Fruit fly (Drosophila melanogaster) Kc167 (cell line): Measurements from ENCODE around the gene CG43373.

Experiments used
- Myc ChIP-seq: fragments of >200 bp; optimal IDR thresholded peaks from 2 replicates; lab custom pipeline; 2017; ENCODE audit warnings: missing external identifiers
- Sin3A ChIP-seq: fragments of >200 bp; optimal IDR thresholded peaks from 2 replicates; lab custom pipeline; 2018; ENCODE audit warnings: missing external identifiers
- h ChIP-seq: fragments of >200 bp; optimal IDR thresholded peaks from 3 replicates; lab custom pipeline; 2018; ENCODE audit warnings: missing external identifiers
- insv ChIP-seq: fragments of >200 bp; optimal IDR thresholded peaks from 3 replicates; lab custom pipeline; 2018; ENCODE audit warnings: missing external identifiers
- psq ChIP-seq: fragments of >200 bp; optimal IDR thresholded peaks from 2 replicates; lab custom pipeline; 2017; ENCODE audit warnings: missing external identifiers
- ttk ChIP-seq: sonication (Bioruptor generic); optimal IDR thresholded peaks from 2 replicates; lab custom pipeline; 2017; ENCODE audit warnings: missing external identifiers

Gene CG43373

DNA sequence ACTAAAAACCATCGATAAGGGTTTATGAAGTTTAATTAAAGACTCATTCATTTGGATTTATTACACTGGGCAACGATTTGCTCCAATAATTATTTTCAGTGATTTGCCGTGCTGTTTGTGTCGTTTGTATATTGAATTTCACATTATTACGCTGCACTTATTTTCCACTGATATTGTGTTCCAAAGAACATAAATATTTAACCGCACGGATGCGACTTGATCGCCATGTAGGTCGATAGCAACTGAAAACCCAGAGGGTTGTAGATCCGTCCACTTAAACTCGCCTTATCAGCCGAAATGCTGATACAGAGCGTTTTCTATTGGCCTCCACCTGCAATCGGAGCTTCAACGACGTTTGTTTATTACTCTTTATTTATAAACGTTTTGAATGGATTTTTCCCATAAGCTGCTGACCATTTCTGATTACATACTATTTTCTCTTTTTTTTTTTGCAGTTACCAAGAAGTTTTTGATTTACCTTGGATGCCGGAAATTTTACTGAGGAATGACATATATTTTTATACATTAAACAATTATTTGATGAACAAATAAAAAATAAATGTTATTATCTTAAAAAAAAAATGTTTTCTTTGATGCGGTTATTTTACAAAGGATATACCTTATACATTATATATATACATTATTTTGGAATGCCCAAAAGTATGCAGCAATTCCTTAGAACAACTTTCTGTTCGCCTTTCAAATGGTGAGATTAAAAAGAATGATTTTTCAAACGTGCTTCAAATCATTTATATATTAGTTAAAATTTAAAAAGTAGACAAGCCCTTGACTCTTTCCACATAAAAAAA lies 47.0 kb downstream of the CG43373 start, which contains the start of gene CG42514:
CG42514 (minus strand) TSS at position 248 of the 809 bp plus-strand sequence.
- no peak for TF ChIP-seq Sin3A (lab: Kevin White, UChicago)
- TF ChIP-seq h: no peak
- no peak for TF ChIP-seq ttk
- TF ChIP-seq psq (lab: Kevin White, UChicago): no peak
- TF ChIP-seq insv (lab: Kevin White, UChicago): no peak
- TF ChIP-seq Myc (lab: Kevin White, UChicago): no peak

DNA sequence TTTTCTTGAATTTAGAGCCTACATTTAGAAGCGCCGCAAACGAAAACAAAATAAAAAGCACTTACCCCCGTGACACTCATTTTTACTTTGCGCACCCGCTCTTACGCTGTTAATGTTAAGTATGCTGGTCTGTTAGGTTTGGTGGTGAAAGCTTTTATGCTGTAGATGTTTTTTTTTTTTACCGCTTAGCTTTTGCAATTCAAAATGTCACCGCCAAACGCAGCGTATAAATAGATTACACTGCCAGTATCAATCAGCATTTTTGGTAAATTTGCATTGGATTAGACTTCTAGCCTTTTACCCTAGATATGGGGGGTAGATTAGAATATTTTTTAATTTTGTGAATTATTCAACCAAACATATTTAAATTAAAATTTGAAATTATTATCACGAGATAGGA lies 47.9 kb downstream of the CG43373 start:
- TF ChIP-seq Sin3A (lab: Kevin White, UChicago): no peak
- no peak for TF ChIP-seq psq (lab: Kevin White, UChicago)
- no peak for TF ChIP-seq insv (lab: Kevin White, UChicago)
- no peak for TF ChIP-seq ttk
- no peak for TF ChIP-seq Myc (lab: Kevin White, UChicago)
- TF ChIP-seq h: no peak

DNA sequence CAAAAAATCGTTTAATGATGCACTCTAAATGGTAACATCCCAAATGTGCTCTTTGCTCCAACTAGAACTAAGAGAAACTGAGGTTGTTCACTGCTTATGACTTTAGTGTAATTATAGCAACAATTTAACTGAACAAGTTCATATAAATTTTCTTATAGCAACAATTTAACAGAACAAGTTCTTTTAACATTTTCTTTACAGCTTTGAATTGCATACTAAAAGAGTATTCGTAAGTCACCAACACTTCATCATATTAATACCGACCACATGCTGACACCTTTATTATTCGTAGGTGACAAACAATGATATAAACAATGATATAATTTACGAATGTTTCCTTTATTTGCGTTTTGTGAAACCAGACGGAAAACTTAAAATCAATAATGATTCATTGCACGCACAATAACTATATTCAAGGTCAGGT lies 48.5 kb downstream of the CG43373 start:
- no peak for TF ChIP-seq h
- no peak for TF ChIP-seq Myc (lab: Kevin White, UChicago)
- no peak for TF ChIP-seq ttk
- TF ChIP-seq insv (lab: Kevin White, UChicago): no peak
- TF ChIP-seq Sin3A (lab: Kevin White, UChicago): no peak
- no peak for TF ChIP-seq psq (lab: Kevin White, UChicago)

- TF ChIP-seq insv (lab: Kevin White, UChicago): no peak
- no peak for TF ChIP-seq Sin3A (lab: Kevin White, UChicago)
- TF ChIP-seq psq (lab: Kevin White, UChicago): no peak
- no peak for TF ChIP-seq Myc (lab: Kevin White, UChicago)
- TF ChIP-seq h: no peak
- no peak for TF ChIP-seq ttk
Measured at dm6 chr3L:16493717-16494116, 49.5 kb downstream of the CG43373 start.

DNA sequence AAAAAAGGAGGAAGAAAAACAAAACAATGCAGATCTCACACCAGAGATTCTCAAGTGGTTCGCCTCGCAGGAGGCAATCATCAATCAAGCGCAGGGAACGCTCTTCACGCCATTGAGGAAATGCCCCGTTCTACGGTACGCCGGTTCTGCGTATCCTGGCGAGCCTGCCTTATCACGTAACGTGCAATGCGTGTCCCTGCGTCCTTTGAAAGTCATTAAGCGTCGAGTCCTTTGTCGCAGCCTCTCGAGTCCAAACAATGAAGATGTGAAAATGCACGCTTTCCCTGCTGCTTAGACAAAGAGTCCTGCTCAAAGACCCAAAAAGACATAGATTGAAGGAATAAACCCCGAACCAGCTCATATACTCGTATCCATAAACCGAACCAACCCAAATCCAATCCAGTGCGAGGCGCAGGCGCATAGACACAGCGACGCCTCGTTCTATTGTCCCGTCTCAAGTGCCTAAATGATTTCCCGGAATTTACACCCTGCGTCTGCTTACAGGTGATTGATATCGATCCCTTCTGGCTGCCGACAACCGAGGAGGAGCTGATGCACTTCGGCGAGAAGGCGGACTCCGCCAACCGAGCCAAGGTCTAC lies 52.1 kb downstream of the CG43373 start:
- TF ChIP-seq insv (lab: Kevin White, UChicago): no peak
- no peak for TF ChIP-seq Sin3A (lab: Kevin White, UChicago)
- no peak for TF ChIP-seq psq (lab: Kevin White, UChicago)
- no peak for TF ChIP-seq h
- TF ChIP-seq Myc (lab: Kevin White, UChicago): no peak
- TF ChIP-seq ttk: no peak

- TF ChIP-seq h: no peak
- TF ChIP-seq insv (lab: Kevin White, UChicago): no peak
- no peak for TF ChIP-seq psq (lab: Kevin White, UChicago)
- TF ChIP-seq Myc (lab: Kevin White, UChicago): no peak
- no peak for TF ChIP-seq ttk
- TF ChIP-seq Sin3A (lab: Kevin White, UChicago): no peak
Measured at dm6 chr3L:16490583-16490880, 52.6 kb downstream of the CG43373 start.

dm6 chr3L:16489822-16490582 lies 53.2 kb downstream of the CG43373 start:
- TF ChIP-seq ttk (no peak), Myc (lab: Kevin White, UChicago) (no peak), Sin3A (lab: Kevin White, UChicago) (no peak), psq (lab: Kevin White, UChicago) (no peak), h (no peak), insv (lab: Kevin White, UChicago) (no peak)

DNA sequence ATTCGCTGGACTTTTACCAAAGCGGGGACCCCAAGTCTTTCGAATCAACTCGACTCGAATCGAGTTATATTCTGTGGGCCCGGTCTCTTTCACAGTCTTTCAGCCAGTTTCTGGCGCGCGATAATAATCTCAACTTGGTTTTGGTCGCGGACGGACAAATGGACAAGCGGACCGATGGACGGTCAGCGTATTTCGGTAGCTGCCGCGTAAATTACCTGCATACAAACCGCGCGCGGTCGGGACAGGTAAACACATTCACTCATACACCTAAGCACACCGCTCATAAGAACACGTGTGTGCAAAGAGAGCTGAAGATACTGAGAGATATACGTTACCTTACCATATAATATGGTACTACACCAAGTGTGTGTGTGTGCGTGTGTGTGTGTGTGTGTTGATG lies 53.9 kb downstream of the CG43373 start:
- no peak for TF ChIP-seq psq (lab: Kevin White, UChicago)
- no peak for TF ChIP-seq Sin3A (lab: Kevin White, UChicago)
- TF ChIP-seq insv (lab: Kevin White, UChicago): no peak
- TF ChIP-seq h: no peak
- TF ChIP-seq Myc (lab: Kevin White, UChicago): no peak
- TF ChIP-seq ttk: no peak

DNA sequence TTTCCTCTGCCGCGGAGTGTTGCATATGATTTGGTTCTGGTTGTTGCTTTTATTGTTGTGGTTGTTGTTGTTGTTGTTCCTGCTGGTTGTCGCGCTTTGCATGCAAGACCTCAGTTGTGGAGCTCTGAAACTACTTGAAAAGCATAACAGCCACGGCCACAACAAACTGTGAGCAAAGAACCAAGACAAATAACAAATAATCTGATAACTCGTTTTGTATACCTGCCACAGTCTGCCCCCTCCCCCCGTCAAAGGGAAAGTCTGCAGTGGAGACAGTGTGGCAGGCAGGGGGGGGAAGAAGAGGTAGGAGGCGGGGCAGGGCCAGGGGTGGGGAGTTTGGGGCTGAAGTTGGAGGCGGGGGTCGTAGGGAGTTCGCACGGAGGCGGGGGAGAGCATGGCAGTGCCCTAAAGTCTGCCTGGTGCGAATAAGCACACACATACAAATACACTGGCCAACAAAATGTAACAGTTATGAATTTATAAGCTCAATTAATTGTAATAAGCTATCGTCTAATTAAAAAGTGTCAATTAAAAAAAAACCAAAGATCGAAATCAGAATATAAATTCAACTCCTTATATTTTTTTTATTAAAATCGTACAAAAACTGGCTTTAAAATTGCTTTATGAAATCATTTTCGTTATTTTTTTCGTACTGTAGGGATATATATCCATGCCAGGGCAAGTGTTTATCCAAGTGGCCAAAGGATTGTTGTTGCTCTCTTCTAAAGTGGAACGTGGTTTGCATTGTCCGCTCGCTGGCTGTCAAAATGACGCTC lies 54.5 kb downstream of the CG43373 start:
- no peak for TF ChIP-seq psq (lab: Kevin White, UChicago)
- TF ChIP-seq h: no peak
- no peak for TF ChIP-seq Myc (lab: Kevin White, UChicago)
- TF ChIP-seq ttk: no peak
- TF ChIP-seq insv (lab: Kevin White, UChicago): no peak
- no peak for TF ChIP-seq Sin3A (lab: Kevin White, UChicago)

DNA sequence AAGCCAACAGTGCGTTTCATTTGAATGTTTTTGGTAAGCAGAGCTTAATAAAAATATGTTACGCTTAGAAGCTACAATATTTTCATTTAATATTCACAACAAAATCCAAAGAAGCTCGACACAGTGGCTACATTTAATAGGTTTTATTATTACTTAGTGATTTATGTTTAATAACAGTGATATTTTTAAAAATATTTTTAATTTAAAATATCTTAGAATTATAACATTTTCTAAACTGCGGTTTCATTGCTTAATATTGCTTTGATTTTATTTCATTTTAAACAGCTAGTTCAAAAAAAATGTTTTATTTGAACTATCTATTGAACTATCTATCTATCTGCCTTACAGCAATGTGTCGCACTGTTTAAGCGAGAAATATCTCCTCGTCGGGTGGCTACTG lies 55.4 kb downstream of the CG43373 start:
- no peak for TF ChIP-seq Myc (lab: Kevin White, UChicago)
- TF ChIP-seq h: no peak

DNA sequence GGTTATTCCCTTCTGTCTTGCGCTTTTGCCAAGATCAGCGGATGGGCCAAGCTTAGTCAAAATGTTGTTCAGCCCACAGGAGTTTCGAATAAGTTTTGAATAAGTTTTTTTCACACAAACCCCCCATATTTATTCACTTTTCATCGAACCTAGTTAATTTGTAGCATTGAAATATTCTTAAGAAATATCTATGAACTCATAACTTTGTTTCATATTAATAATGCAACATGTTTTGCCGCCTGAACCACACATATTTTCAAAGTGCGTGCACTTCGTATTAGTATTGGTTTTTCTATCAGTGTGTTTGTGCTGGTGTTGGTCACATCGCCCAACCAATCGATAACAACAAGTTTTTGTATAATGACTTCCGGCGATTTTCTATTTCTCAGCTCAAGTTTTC lies 56.7 kb downstream of the CG43373 start:
- TF ChIP-seq ttk: no peak
- no peak for TF ChIP-seq psq (lab: Kevin White, UChicago)
